Worm (Caenorhabditis elegans): ENCODE results near the gene prcc-1.

DNA sequence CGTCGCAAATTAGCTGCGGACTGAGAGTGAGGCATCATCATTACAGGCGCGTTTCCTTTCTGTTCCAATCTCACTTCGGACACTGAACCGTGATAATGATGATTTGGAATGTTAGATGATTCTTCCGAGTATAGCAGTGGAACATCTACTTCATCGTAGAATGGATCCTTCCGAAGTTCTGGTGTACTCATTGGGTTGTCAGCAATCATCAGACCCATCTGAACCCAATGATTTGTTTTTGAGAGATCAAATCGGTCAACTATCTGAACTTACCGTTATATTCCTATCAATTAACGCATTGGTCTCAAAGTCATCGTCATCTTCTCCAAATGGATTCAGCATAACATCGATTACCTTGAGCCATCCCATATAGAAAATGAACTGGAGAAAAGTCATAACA, 14.8 kb upstream of the prcc-1 start:
- no peak for TF ChIP-seq tab-1 (GFP tag; IDR thresholded peaks at IDR 0.05)
- TF ChIP-seq med-1 (GFP tag; optimal IDR thresholded peaks at IDR 0.05; ENCODE audit: insufficient read depth): no peak
- TF ChIP-seq flt-1 (GFP tag; IDR thresholded peaks at IDR 0.05): no peak
- no peak for TF ChIP-seq cog-1 (tag; optimal IDR thresholded peaks at IDR 0.05)
- no peak for TF ChIP-seq ref-1 (GFP tag; conservative IDR thresholded peaks at IDR 0.05)
- TF ChIP-seq ztf-29 (GFP tag; IDR thresholded peaks at IDR 0.05): no peak
- no peak for TF ChIP-seq ztf-23 (GFP tag; IDR thresholded peaks at IDR 0.05)
- TF ChIP-seq T22C8.4 (GFP tag; IDR thresholded peaks at IDR 0.05): no peak
